Fruit fly (Drosophila melanogaster) whole organism, adult: ENCODE data around the gene Gat.

Experiments used
- CG12768 ChIP-seq: fragments of 200-800 bp; sonication (Bioruptor generic); optimal IDR thresholded peaks from 2 replicates; lab custom pipeline; 2017; ENCODE audit warnings: missing biosample characterization, missing genetic modification characterization, mild to moderate bottlenecking, moderate library complexity, missing genetic modification reagents
- CG14711 ChIP-seq: fragments of 200-800 bp; sonication (Bioruptor generic); optimal IDR thresholded peaks from 2 replicates; lab custom pipeline; 2018; ENCODE audit warnings: missing biosample characterization, mild to moderate bottlenecking, missing genetic modification characterization, moderate library complexity
- CG1620 ChIP-seq: fragments of 200-800 bp; sonication (Bioruptor generic); optimal IDR thresholded peaks from 2 replicates; lab custom pipeline; 2016; ENCODE audit warnings: missing biosample characterization, missing genetic modification characterization
- CG5204 ChIP-seq: fragments of 200-800 bp; sonication (Bioruptor generic); optimal IDR thresholded peaks from 2 replicates; lab custom pipeline; 2016; ENCODE audit warnings: missing biosample characterization, missing genetic modification characterization
- CG7045 ChIP-seq: fragments of 200-800 bp; sonication (Bioruptor generic); optimal IDR thresholded peaks from 2 replicates; lab custom pipeline; 2017; ENCODE audit warnings: missing biosample characterization, mild to moderate bottlenecking, missing genetic modification characterization
- CG7101 ChIP-seq: fragments of 200-800 bp; sonication (Bioruptor generic); optimal IDR thresholded peaks from 2 replicates; lab custom pipeline; 2018; ENCODE audit warnings: missing biosample characterization, mild to moderate bottlenecking, missing genetic modification characterization, moderate library complexity
- Crg-1 ChIP-seq: fragments of 200-800 bp; sonication (Bioruptor generic); optimal IDR thresholded peaks from 2 replicates; lab custom pipeline; 2016; ENCODE audit warnings: missing biosample characterization, missing genetic modification characterization
- cnc ChIP-seq, 2 experiments: fragments of >200 bp; optimal IDR thresholded peaks; 2 replicates each; lab custom pipeline; 2017
- kay ChIP-seq: fragments of 200-800 bp; sonication (Bioruptor generic); peaks from one replicate; lab custom pipeline; 2016; ENCODE audit warnings: missing biosample characterization, missing genetic modification characterization, borderline replicate concordance
- ovo ChIP-seq: fragments of 200-800 bp; sonication (Bioruptor generic); optimal IDR thresholded peaks from 2 replicates; lab custom pipeline; 2016; ENCODE audit warnings: missing biosample characterization, missing genetic modification characterization
- pad ChIP-seq: fragments of 200-800 bp; sonication (Bioruptor generic); optimal IDR thresholded peaks from 3 replicates; lab custom pipeline; 2017; ENCODE audit warnings: missing biosample characterization, missing genetic modification characterization, mild to moderate bottlenecking, moderate library complexity, missing genetic modification reagents

dm6 chr4:647388-647787 is 17.9 kb downstream of the Gat start:
- TF ChIP-seq CG5204, result no peak
- TF ChIP-seq CG14711 (tag; lab: Kevin White, UChicago), result no peak
- TF ChIP-seq CG12768, result no peak
- TF ChIP-seq pad, result no peak
- no peak for TF ChIP-seq CG7045 (GFP tag; lab: Kevin White, UChicago)
- no peak for TF ChIP-seq Crg-1 (GFP tag; lab: Kevin White, UChicago)
- no peak for TF ChIP-seq kay
- no peak for TF ChIP-seq cnc (optimal IDR thresholded peaks at IDR 0.05; lab: Kevin White, UChicago)
- no peak for TF ChIP-seq CG7101 (tag; lab: Kevin White, UChicago)
- TF ChIP-seq CG1620, result no peak
- no peak for TF ChIP-seq ovo (GFP tag; lab: Kevin White, UChicago)
